Worm (Caenorhabditis elegans): ENCODE results near the gene R144.13.

- TF ChIP-seq dao-5 (tag; optimal IDR thresholded peaks at IDR 0.05) = no peak
- TF ChIP-seq W03F9.2 (tag; optimal IDR thresholded peaks at IDR 0.05) = no peak
Observed at ce11 chrIII:5006881-5007280, 16.2 kb upstream of the R144.13 start, which contains the start of gene R144.12.

Measured in whole organism, L4/young adult.